Worm (Caenorhabditis elegans) whole organism, young adult: ENCODE data around the gene F46H5.3.

Experiments used
- Y67H2A.10 ChIP-seq: fragments of 200-800 bp; sonication (Bioruptor generic); conservative IDR thresholded peaks from 2 replicates; pipeline ENCODE4 v1.3.6; 2022; ENCODE audit warnings: missing genetic modification reagents, missing genetic modification characterization, missing compliant biosample characterization
- aptf-3 ChIP-seq: fragments of 200-800 bp; sonication (Bioruptor generic); IDR thresholded peaks from 2 replicates; pipeline ENCODE4 v1.3.6; 2022; ENCODE audit warnings: missing genetic modification characterization, missing compliant biosample characterization
- attf-5 ChIP-seq: fragments of 200-800 bp; sonication (Bioruptor generic); optimal IDR thresholded peaks from 2 replicates; lab custom pipeline; 2018; ENCODE audit warnings: mild to moderate bottlenecking, missing genetic modification characterization, missing compliant biosample characterization
- ceh-100 ChIP-seq: fragments of 200-800 bp; sonication (Bioruptor generic); IDR thresholded peaks from 2 replicates; pipeline ENCODE4 v1.3.6; 2022; ENCODE audit warnings: missing genetic modification reagents, missing genetic modification characterization, missing compliant biosample characterization
- ceh-79 ChIP-seq: sonication (generic microtip); optimal IDR thresholded peaks from 2 replicates; lab custom pipeline; 2017; ENCODE audit warnings: mild to moderate bottlenecking, missing genetic modification characterization, missing compliant biosample characterization
- chd-7 ChIP-seq: sonication (generic microtip); optimal IDR thresholded peaks from 2 replicates; lab custom pipeline; 2016; ENCODE audit warnings: mild to moderate bottlenecking, missing genetic modification characterization, moderate library complexity, missing compliant biosample characterization
- dpl-1 ChIP-seq: fragments of 150-350 bp; optimal IDR thresholded peaks from 2 replicates; lab custom pipeline; 2014; ENCODE audit warnings: missing biosample characterization, missing genetic modification reagents, missing genetic modification characterization
- hmg-1.2 ChIP-seq: fragments of 200-800 bp; sonication (Bioruptor generic); IDR thresholded peaks from 2 replicates; pipeline ENCODE4 v1.3.6; 2022; ENCODE audit warnings: missing genetic modification reagents, missing genetic modification characterization, missing compliant biosample characterization
- hmg-20 ChIP-seq: fragments of 200-800 bp; sonication (Bioruptor generic); IDR thresholded peaks from 2 replicates; pipeline ENCODE4 v1.3.6; 2022; ENCODE audit warnings: missing genetic modification reagents, missing genetic modification characterization, missing compliant biosample characterization
- nfya-2 ChIP-seq: fragments of 200-800 bp; sonication (Bioruptor generic); IDR thresholded peaks from 2 replicates; pipeline ENCODE4 v1.3.6; 2022; ENCODE audit warnings: missing genetic modification reagents, missing genetic modification characterization, missing compliant biosample characterization
- somi-1 ChIP-seq: fragments of 200-800 bp; sonication (Bioruptor generic); optimal IDR thresholded peaks from 2 replicates; lab custom pipeline; 2018; ENCODE audit warnings: mild to moderate bottlenecking, missing genetic modification characterization, missing compliant biosample characterization
- unc-62 ChIP-seq: fragments of 150-350 bp; optimal IDR thresholded peaks from 2 replicates; lab custom pipeline; 2014; ENCODE audit warnings: missing biosample characterization, missing genetic modification reagents, missing genetic modification characterization

DNA sequence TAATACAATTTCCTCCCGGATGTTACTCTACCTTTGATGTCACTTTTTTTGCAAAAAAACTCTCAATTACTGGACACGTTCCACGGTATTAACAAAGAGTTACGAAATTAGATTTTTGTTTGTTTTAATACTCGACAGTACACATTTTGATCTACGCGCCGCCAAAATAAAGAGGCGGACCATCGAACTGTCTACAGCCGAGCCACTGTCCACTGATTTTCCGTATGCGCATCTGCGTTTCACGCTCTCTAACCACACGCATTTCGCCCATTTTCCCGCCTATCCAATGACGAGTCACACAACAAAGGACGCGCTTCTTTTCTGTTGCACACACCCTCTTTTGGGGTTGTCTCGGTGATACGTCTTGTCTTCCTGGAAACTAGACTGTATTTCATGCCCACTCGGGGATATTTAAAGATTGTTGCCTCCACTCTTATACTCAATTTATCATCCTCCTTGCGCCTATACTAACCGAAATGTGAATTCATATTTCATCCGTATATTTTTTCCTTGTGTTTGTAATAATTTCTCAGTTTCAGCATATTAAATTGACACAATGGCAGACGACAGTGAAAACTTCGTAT is 38.5 kb downstream of the F46H5.3 start, which contains the start of gene C55B6.1:
- TF ChIP-seq nfya-2 (GFP tag; lab: Robert Waterston, UW) (no peak), chd-7 (tag; lab: Kevin White, UChicago) (no peak), hmg-20 (GFP tag; lab: Robert Waterston, UW) (no peak), aptf-3 (GFP tag; lab: Robert Waterston, UW) (no peak), ceh-100 (GFP tag; lab: Robert Waterston, UW) (no peak), Y67H2A.10 (GFP tag; lab: Robert Waterston, UW) (no peak), attf-5 (GFP tag; lab: Kevin White, UChicago) (no peak), hmg-1.2 (peak; percentile 49), ceh-79 (tag; lab: Kevin White, UChicago) (no peak), dpl-1 (no peak), unc-62 (no peak), somi-1 (GFP tag; lab: Kevin White, UChicago) (no peak)
